Worm (Caenorhabditis elegans): ENCODE measurements around the gene C08B6.10.

The C08B6.10 gene

DNA sequence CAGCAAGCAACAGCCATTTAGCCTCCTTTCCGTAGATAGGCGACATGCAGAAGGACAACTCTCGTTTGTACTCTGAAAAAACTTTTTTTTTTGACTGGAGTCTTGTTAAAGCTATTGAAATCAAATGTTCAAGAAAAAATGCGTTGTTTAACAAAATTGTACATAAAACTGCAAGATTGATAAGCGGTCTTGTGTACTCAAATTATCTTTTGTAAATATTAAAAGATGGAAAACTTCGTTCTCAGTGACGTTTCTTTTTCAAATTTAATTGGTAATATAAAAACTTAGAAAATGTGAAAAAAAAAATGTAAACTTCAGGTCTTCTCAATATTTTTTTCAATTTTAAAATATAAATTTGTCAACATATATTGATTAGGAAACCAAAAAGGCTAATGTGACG, 14.2 kb upstream of the C08B6.10 start:
- TF ChIP-seq nhr-179 (tag; optimal IDR thresholded peaks at IDR 0.05) (no peak), ccch-3 (GFP tag; optimal IDR thresholded peaks at IDR 0.05) (no peak), snpc-4 (GFP tag; optimal IDR thresholded peaks at IDR 0.05) (no peak), snpc-4 (tag; optimal IDR thresholded peaks at IDR 0.05) (no peak), aptf-3 (GFP tag; IDR thresholded peaks at IDR 0.05) (no peak), snpc-3.4 (tag; optimal IDR thresholded peaks at IDR 0.05) (no peak), sea-2 (GFP tag; IDR thresholded peaks at IDR 0.05) (no peak), rcor-1 (GFP tag; IDR thresholded peaks at IDR 0.05) (no peak), dpl-1 (GFP tag; optimal IDR thresholded peaks at IDR 0.05) (no peak), hmg-20 (GFP tag; IDR thresholded peaks at IDR 0.05) (no peak), lir-1 (GFP tag; conservative IDR thresholded peaks at IDR 0.05) (no peak), K11D2.4 (GFP tag; IDR thresholded peaks at IDR 0.05) (no peak), F52B5.7 (tag; optimal IDR thresholded peaks at IDR 0.05) (no peak), let-526 (GFP tag; IDR thresholded peaks at IDR 0.05) (no peak), F49E8.2 (tag; optimal IDR thresholded peaks at IDR 0.05; ENCODE audit: insufficient read depth) (no peak), madf-8 (GFP tag; conservative IDR thresholded peaks at IDR 0.05) (no peak)

DNA sequence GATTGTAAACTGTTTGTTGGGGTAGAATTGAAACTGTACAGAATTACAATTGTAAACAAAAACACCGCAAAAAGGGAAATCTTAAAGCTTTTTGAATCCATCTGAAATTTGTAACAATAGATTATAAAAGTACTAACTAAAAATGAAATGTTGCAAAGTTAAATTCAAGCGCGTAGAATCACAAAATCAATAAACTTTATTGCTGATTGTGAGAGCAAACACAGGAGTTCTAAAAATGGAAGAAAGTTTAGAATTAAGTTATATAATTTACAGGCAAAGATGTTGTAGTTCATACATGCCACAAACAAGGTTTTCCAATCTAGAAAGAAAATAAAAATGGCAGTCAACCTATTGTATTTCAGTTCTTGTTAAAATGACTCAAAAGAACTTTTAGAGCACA, 13.1 kb upstream of the C08B6.10 start, which contains the start of gene C08B6.3:
C08B6.3 (minus strand) TSS at position 101 of the 400 bp plus-strand sequence.
- TF ChIP-seq gei-17 (GFP tag; optimal IDR thresholded peaks at IDR 0.05) (no peak), hmg-1.2 (GFP tag; IDR thresholded peaks at IDR 0.05) (no peak), madf-8 (GFP tag; conservative IDR thresholded peaks at IDR 0.05) (no peak), ztf-3 (GFP tag; optimal IDR thresholded peaks at IDR 0.05) (no peak), lag-1 (GFP tag; IDR thresholded peaks at IDR 0.05) (no peak), Y53G8AR.9 (GFP tag; conservative IDR thresholded peaks at IDR 0.05) (no peak), Y56A3A.18 (GFP tag; IDR thresholded peaks at IDR 0.05) (no peak), ccch-3 (GFP tag; optimal IDR thresholded peaks at IDR 0.05) (no peak), ztf-26 (tag; optimal IDR thresholded peaks at IDR 0.05) (no peak), nhr-80 (tag; optimal IDR thresholded peaks at IDR 0.05) (no peak), rpc-1 (optimal IDR thresholded peaks at IDR 0.05) (no peak), rpc-1 (tag; optimal IDR thresholded peaks at IDR 0.05) (no peak), egrh-3 (GFP tag; IDR thresholded peaks at IDR 0.05) (no peak), him-1 (tag; optimal IDR thresholded peaks at IDR 0.05) (no peak), B0261.1 (tag; optimal IDR thresholded peaks at IDR 0.05) (no peak), atf-7 (tag; optimal IDR thresholded peaks at IDR 0.05) (no peak)

DNA sequence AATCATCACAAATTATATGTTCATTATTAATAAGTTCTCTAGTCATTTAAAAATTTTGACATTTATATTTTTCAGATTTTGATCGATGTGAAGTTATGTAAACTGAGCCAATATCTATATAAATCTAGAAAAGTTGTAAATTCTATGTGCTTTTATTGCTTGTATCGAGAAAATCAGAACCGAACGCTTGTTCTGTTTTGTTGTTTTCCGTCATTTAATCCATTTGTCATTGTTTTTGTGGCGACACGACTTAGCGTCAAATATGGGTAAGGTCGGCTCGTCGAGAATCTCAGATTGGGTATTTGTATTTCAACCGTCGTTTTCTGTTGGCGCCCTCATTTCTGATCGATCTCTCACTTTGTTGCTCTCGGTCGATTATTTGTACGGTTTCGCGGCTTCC, 11.0 kb upstream of the C08B6.10 start, which contains the start of gene cht-5:
cht-5 (plus strand) TSS at position 301 of the 400 bp plus-strand sequence.
- TF ChIP-seq ztf-26 (tag; optimal IDR thresholded peaks at IDR 0.05): no peak
- TF ChIP-seq unc-62 (GFP tag; optimal IDR thresholded peaks at IDR 0.05): no peak
- TF ChIP-seq hmg-20 (GFP tag; IDR thresholded peaks at IDR 0.05): no peak

DNA sequence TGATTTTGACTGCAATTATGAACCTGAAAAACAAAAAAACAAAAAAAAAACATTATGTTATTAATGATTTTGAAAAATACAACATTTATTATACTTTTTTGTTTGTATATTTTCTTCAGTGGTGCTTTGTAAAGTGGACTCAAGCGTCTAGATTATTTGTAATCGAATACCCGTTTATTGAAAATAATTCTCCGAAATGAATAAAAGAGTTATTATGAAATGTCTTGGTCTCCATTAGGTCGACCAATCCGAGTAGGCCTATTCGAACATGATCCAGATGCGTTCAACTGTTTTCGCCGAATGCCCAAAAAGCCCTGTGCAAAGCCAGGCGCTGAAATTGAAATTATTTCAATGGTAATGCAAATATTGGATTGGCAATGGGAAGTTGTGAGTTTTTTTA, 7.8 kb upstream of the C08B6.10 start, which contains the start of gene C08B6.5:
C08B6.5 (plus strand) TSS at position 301 of the 400 bp plus-strand sequence.
- TF ChIP-seq K11D2.4 (GFP tag; IDR thresholded peaks at IDR 0.05) (no peak), Y95B8A.8 (GFP tag; IDR thresholded peaks at IDR 0.05) (no peak), hlh-12 (tag; optimal IDR thresholded peaks at IDR 0.05) (no peak), Y56A3A.18 (GFP tag; IDR thresholded peaks at IDR 0.05) (no peak), F10E7.11 (tag; optimal IDR thresholded peaks at IDR 0.05) (no peak), ZK185.1 (tag; optimal IDR thresholded peaks at IDR 0.05; ENCODE audit: poor library complexity, severe bottlenecking) (no peak), ztf-6 (GFP tag; IDR thresholded peaks at IDR 0.05) (no peak), ceh-58 (GFP tag; IDR thresholded peaks at IDR 0.05) (no peak), B0035.1 (tag; optimal IDR thresholded peaks at IDR 0.05) (no peak), atf-7 (tag; optimal IDR thresholded peaks at IDR 0.05) (no peak), snpc-1.3 (tag; optimal IDR thresholded peaks at IDR 0.05; ENCODE audit: insufficient read depth) (no peak), C17E4.6 (GFP tag; IDR thresholded peaks at IDR 0.05) (no peak)
